Fruit fly (Drosophila melanogaster): ENCODE data around the gene Cyp4d14.
A peak's percentile ranks its signal among the peaks of the same experiment; 100 is the strongest.

Cyp4d14 gene

DNA sequence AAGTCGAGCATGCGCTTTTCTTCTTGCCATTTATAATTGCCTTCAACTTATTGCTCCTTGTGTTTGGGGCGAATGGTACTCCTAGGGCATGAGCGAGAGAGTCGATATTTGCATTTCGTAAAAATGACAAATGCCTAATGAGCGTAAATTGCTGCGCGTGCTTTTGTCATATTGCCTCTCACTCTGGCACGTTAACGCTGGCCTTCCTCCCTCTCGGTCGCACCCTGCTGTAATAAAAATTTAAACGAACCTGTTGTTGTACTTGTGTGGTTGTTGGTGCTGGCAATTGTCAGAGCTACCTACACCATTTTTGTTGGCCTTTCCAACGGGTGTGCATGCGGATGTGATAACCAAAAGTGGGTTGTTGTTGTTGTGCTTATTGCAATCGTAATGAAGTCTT, 36.7 kb downstream of the Cyp4d14 start:
- TF ChIP-seq Snoo (tag; optimal IDR thresholded peaks at IDR 0.05) (no peak), rn (GFP tag; IDR thresholded peaks at IDR 0.05) (no peak), CG14655 (GFP tag; optimal IDR thresholded peaks at IDR 0.05) (no peak), Pif1A (GFP tag; optimal IDR thresholded peaks at IDR 0.05) (no peak), CG17806 (tag; optimal IDR thresholded peaks at IDR 0.05) (no peak), CG34367 (tag; optimal IDR thresholded peaks at IDR 0.05) (no peak), CG8301 (tag; optimal IDR thresholded peaks at IDR 0.05) (no peak), gl (tag; optimal IDR thresholded peaks at IDR 0.05) (no peak), CG8159 (tag; optimal IDR thresholded peaks at IDR 0.05) (no peak), EcR (GFP tag; optimal IDR thresholded peaks at IDR 0.05) (no peak), CG10348 (GFP tag; IDR thresholded peaks at IDR 0.05) (no peak), CG12605 (GFP tag; IDR thresholded peaks at IDR 0.05) (no peak), CG9948 (tag; optimal IDR thresholded peaks at IDR 0.05) (no peak), D1 (tag; optimal IDR thresholded peaks at IDR 0.05) (no peak), Pif1B (GFP tag; optimal IDR thresholded peaks at IDR 0.05) (no peak)

DNA sequence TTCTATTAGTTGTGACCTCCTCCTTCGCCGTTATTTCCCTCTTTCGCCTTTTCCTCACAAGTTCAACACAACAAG, 36.9 kb downstream of the Cyp4d14 start, which contains the start of gene ph-p:
TSS of gene ph-p (minus strand) at position 30 of the 75 bp plus-strand sequence.
- TF ChIP-seq Ets98B (GFP tag; IDR thresholded peaks at IDR 0.05) (no peak), CG15710 (tag; optimal IDR thresholded peaks at IDR 0.05) (no peak), D1 (tag; optimal IDR thresholded peaks at IDR 0.05) (no peak), Snoo (tag; optimal IDR thresholded peaks at IDR 0.05) (no peak), CG8301 (tag; optimal IDR thresholded peaks at IDR 0.05) (no peak), CG10348 (GFP tag; IDR thresholded peaks at IDR 0.05) (no peak)

DNA sequence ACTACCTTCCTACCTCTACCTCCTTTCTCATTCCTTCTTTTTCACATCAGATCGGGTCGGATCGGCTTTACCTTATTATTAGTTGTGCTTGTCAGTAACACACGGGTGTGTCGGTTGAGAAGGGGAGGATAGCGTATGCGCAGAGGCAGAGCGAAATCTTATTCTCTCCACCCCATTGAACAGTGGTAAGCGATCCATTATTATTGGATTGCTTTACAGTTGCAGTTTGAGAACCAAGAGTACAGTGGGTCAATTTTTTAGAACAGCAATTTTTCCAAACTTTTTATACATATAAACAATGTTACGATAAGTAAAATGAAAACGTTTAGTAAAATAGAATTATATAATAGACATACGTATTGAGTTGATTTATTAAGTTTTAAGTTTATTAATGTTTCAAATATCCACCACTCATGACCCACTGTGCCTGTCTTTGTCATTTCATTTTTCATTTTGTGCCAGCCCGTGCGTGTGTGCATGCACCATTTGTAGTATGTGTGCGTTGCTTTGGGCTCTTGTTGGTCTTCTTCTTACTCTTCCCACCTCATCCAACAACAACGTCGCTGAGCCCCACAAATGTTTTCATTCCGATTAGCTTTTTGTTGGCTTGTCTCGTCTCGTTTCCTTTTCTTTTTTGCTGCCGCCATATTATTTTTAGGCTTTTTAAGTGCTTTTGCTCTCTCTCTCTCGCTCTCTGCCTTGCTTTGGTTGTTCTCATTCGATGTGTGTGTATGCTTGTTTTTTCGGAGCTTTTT, 37.4 kb downstream of the Cyp4d14 start:
- peak; percentile 97 for TF ChIP-seq Pif1A (GFP tag; optimal IDR thresholded peaks at IDR 0.05)
- TF ChIP-seq EcR (GFP tag; optimal IDR thresholded peaks at IDR 0.05): peak; percentile 37
- TF ChIP-seq Ets98B (GFP tag; IDR thresholded peaks at IDR 0.05): peak; percentile 97
- peak; percentile 99 for TF ChIP-seq CG9948 (tag; optimal IDR thresholded peaks at IDR 0.05)
- TF ChIP-seq CG17806 (tag; optimal IDR thresholded peaks at IDR 0.05): peak; percentile 99
- TF ChIP-seq fd96Ca (GFP tag; IDR thresholded peaks at IDR 0.05): peak; percentile 88
- TF ChIP-seq Pif1B (GFP tag; optimal IDR thresholded peaks at IDR 0.05): peak; percentile 97
- peak; percentile 97 for TF ChIP-seq gl (tag; optimal IDR thresholded peaks at IDR 0.05)
- peak; percentile 98 for TF ChIP-seq CG14655 (GFP tag; optimal IDR thresholded peaks at IDR 0.05)
- TF ChIP-seq CG4496 (GFP tag; IDR thresholded peaks at IDR 0.05): peak; percentile 98
- peak; percentile 99 for TF ChIP-seq D1 (tag; optimal IDR thresholded peaks at IDR 0.05)
- TF ChIP-seq CG32121 (GFP tag; IDR thresholded peaks at IDR 0.05): peak; percentile 99
- peak; percentile 99 for TF ChIP-seq CG8159 (tag; optimal IDR thresholded peaks at IDR 0.05)
- TF ChIP-seq CG34367 (tag; optimal IDR thresholded peaks at IDR 0.05): peak; percentile 99
- TF ChIP-seq CG12605 (GFP tag; IDR thresholded peaks at IDR 0.05): peak; percentile 96
- peak; percentile 94 for TF ChIP-seq CG10348 (GFP tag; IDR thresholded peaks at IDR 0.05)
- peak; percentile 96 for TF ChIP-seq CG13204 (GFP tag; optimal IDR thresholded peaks at IDR 0.05)
- peak; percentile 88 for TF ChIP-seq rn (GFP tag; IDR thresholded peaks at IDR 0.05)
- TF ChIP-seq CG8301 (tag; optimal IDR thresholded peaks at IDR 0.05): peak; percentile 99
- peak; percentile 97 for TF ChIP-seq Snoo (tag; optimal IDR thresholded peaks at IDR 0.05)
- TF ChIP-seq CG15710 (tag; optimal IDR thresholded peaks at IDR 0.05): peak; percentile 99

DNA sequence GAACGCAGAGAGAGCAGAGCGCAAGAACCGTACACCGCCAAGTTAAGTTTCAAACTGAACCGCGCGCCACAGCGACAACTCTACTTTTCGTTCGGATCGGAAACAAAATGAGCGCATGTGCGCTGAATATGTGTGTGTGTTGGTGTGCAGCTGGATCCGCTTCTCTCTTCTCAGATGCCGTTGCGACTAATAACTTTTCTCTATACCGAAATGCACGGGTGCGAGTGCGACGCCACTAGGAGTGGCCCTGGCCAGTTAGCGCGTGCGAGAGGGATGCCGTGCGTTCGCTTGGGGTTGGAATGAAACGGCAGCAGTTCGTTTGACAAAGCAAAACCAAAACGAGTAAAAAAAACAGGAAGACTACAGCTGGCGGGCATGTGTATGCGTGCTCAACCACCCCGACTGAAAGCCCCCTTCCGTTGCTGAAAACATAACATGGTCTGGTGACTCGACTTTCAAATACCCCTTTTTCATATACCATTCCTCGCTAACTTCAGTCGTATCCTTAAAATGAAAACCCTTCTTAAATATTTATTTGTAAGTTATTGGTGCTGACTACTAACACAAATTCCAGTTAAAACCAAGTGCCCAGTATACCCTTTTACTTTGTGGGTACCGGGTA, 38.2 kb downstream of the Cyp4d14 start:
- TF ChIP-seq CG4496 (GFP tag; IDR thresholded peaks at IDR 0.05): peak; percentile 100
- TF ChIP-seq Ets98B (GFP tag; IDR thresholded peaks at IDR 0.05): peak; percentile 100
- TF ChIP-seq fd96Ca (GFP tag; IDR thresholded peaks at IDR 0.05): peak; percentile 100
- peak; percentile 98 for TF ChIP-seq CG13204 (GFP tag; optimal IDR thresholded peaks at IDR 0.05)
- peak; percentile 100 for TF ChIP-seq CG34367 (tag; optimal IDR thresholded peaks at IDR 0.05)
- peak; percentile 100 for TF ChIP-seq CG9948 (tag; optimal IDR thresholded peaks at IDR 0.05)
- peak; percentile 100 for TF ChIP-seq CG17806 (tag; optimal IDR thresholded peaks at IDR 0.05)
- peak; percentile 100 for TF ChIP-seq CG8301 (tag; optimal IDR thresholded peaks at IDR 0.05)
- TF ChIP-seq EcR (GFP tag; optimal IDR thresholded peaks at IDR 0.05): peak; percentile 68
- peak; percentile 98 for TF ChIP-seq gl (tag; optimal IDR thresholded peaks at IDR 0.05)
- peak; percentile 93 for TF ChIP-seq D1 (tag; optimal IDR thresholded peaks at IDR 0.05)
- peak; percentile 100 for TF ChIP-seq CG15710 (tag; optimal IDR thresholded peaks at IDR 0.05)
- TF ChIP-seq Snoo (tag; optimal IDR thresholded peaks at IDR 0.05): peak; percentile 99
- peak; percentile 100 for TF ChIP-seq Pif1A (GFP tag; optimal IDR thresholded peaks at IDR 0.05)
- TF ChIP-seq CG14655 (GFP tag; optimal IDR thresholded peaks at IDR 0.05): peak; percentile 100
- TF ChIP-seq Pif1B (GFP tag; optimal IDR thresholded peaks at IDR 0.05): peak; percentile 99
- peak; percentile 99 for TF ChIP-seq CG12605 (GFP tag; IDR thresholded peaks at IDR 0.05)
- peak; percentile 99 for TF ChIP-seq CG10348 (GFP tag; IDR thresholded peaks at IDR 0.05)
- TF ChIP-seq CG32121 (GFP tag; IDR thresholded peaks at IDR 0.05): peak; percentile 100
- TF ChIP-seq CG8159 (tag; optimal IDR thresholded peaks at IDR 0.05): peak; percentile 99
- TF ChIP-seq rn (GFP tag; IDR thresholded peaks at IDR 0.05): peak; percentile 99

DNA sequence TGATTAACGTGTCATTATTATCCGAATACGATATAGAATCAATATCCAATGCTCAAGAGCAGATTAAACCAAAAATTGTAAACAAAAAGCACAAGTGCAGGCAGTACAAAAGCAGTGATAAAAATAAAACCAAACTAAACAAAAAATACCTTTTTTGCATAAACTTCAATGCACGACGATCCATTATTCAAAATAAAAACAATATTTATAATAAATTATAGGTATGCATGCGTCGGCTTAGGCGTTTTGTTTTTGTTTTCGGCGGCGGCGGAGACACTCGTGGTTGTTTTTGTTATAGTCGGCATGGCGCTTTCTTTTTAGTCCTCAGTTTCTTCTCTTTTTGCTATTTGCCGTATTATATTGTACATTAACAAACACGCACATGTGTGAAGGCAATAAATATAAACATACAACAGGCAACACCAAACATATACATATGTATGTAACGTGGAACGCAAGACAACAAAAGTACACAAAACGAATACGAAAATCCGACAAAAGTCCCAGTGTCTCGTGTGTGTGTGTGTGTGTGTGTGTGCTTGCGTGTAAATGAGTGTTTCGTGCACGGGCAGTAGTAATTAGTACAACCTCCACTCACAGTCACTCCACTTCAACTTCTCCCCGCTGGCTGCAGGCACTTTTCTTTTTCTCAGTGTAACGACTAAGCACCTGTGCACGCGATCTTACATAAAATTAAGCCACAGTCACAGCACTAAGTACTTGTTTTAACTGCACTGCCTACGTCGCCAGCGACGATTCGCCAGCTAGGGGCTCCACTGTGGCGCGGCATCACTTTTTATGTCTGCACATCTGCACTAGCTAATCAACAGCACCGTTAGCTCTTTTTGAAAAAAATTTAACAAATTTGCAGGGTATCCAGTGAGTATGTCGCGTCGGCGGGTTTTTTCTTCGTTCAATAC, 39.0 kb downstream of the Cyp4d14 start:
- peak; percentile 7 for TF ChIP-seq CG8301 (tag; optimal IDR thresholded peaks at IDR 0.05)
- TF ChIP-seq CG8159 (tag; optimal IDR thresholded peaks at IDR 0.05): peak; percentile 22
- TF ChIP-seq CG10348 (GFP tag; IDR thresholded peaks at IDR 0.05): peak; percentile 43; the same call in 1 of the 2 replicates
- peak; percentile 22 for TF ChIP-seq D1 (tag; optimal IDR thresholded peaks at IDR 0.05)
- TF ChIP-seq CG32121 (GFP tag; IDR thresholded peaks at IDR 0.05): peak; percentile 7; the same call in 1 of the 2 replicates
- TF ChIP-seq CG12605 (GFP tag; IDR thresholded peaks at IDR 0.05): no peak
- TF ChIP-seq Pif1B (GFP tag; optimal IDR thresholded peaks at IDR 0.05): no peak
- TF ChIP-seq CG4496 (GFP tag; IDR thresholded peaks at IDR 0.05): peak; percentile 24; the same call in 1 of the 3 replicates
- peak; percentile 56 for TF ChIP-seq fd96Ca (GFP tag; IDR thresholded peaks at IDR 0.05)

Data from whole organism, pupa.